Fruit fly (Drosophila melanogaster): Measurements from ENCODE around the gene CG14712.
A peak's percentile ranks its signal among the peaks of the same experiment; 100 is the strongest.

CG14712 gene

dm6 chr3R:11617363-11617762 lies 11.2 kb upstream of the CG14712 start:
- TF ChIP-seq Ssrp (tag; optimal IDR thresholded peaks at IDR 0.05) (peak; percentile 45), twi (tag; optimal IDR thresholded peaks at IDR 0.05) (peak; percentile 24), so (GFP tag; IDR thresholded peaks at IDR 0.05) (no peak), ind (GFP tag; optimal IDR thresholded peaks at IDR 0.05) (peak; percentile 5), chinmo (GFP tag; IDR thresholded peaks at IDR 0.05; ENCODE audit: partially characterized antibody) (no peak), CG5245 (GFP tag; optimal IDR thresholded peaks at IDR 0.05) (peak; percentile 16), CG8924 (tag; optimal IDR thresholded peaks at IDR 0.05) (peak; percentile 46), CG2116 (GFP tag; optimal IDR thresholded peaks at IDR 0.05) (no peak), CG12236 (GFP tag; optimal IDR thresholded peaks at IDR 0.05) (peak; percentile 29), HHEX (GFP tag; optimal IDR thresholded peaks at IDR 0.05) (no peak), fd3F (GFP tag; optimal IDR thresholded peaks at IDR 0.05) (no peak), bcd (GFP tag; optimal IDR thresholded peaks at IDR 0.05) (peak; percentile 17), oc (tag; optimal IDR thresholded peaks at IDR 0.05) (peak; percentile 39), CG12391 (tag; optimal IDR thresholded peaks at IDR 0.05) (peak; percentile 64), zf30C (GFP tag; optimal IDR thresholded peaks at IDR 0.05) (peak; percentile 77), pnt (GFP tag; optimal IDR thresholded peaks at IDR 0.05) (peak; percentile 28), stwl (tag; optimal IDR thresholded peaks at IDR 0.05) (peak; percentile 3), gcm2 (GFP tag; optimal IDR thresholded peaks at IDR 0.05) (no peak), CG10147 (GFP tag; optimal IDR thresholded peaks at IDR 0.05) (no peak), jigr1 (GFP tag; IDR thresholded peaks at IDR 0.05) (no peak), Antp (GFP tag; optimal IDR thresholded peaks at IDR 0.05) (peak; percentile 6), fd102C (GFP tag; optimal IDR thresholded peaks at IDR 0.05) (no peak), CG34224 (GFP tag; IDR thresholded peaks at IDR 0.05; ENCODE audit: partially characterized antibody) (no peak), CG17186 (GFP tag; optimal IDR thresholded peaks at IDR 0.05) (no peak), CG3407 (GFP tag; optimal IDR thresholded peaks at IDR 0.05) (peak; percentile 41), gcm (GFP tag; optimal IDR thresholded peaks at IDR 0.05) (peak; percentile 16), tap (tag; optimal IDR thresholded peaks at IDR 0.05) (peak; percentile 9), CG14441 (GFP tag; IDR thresholded peaks at IDR 0.05) (no peak), Ptx1 (GFP tag; IDR thresholded peaks at IDR 0.05) (0 out of 2 replicates have a peak, but pooled peaks have one; percentile 21), Spps (tag; optimal IDR thresholded peaks at IDR 0.05) (peak; percentile 33), CG10431 (GFP tag; optimal IDR thresholded peaks at IDR 0.05) (peak; percentile 26), NK7.1 (GFP tag; optimal IDR thresholded peaks at IDR 0.05) (no peak), lola (GFP tag; optimal IDR thresholded peaks at IDR 0.05) (peak in 1 of 3 experiments; percentile 81), CG10267 (tag; optimal IDR thresholded peaks at IDR 0.05) (peak; percentile 52), gem (tag; optimal IDR thresholded peaks at IDR 0.05) (peak; percentile 75), Myb (GFP tag; optimal IDR thresholded peaks at IDR 0.05) (no peak), CG6689 (GFP tag; IDR thresholded peaks at IDR 0.05) (peak; percentile 39; the same call in 1 of the 2 replicates), CG32772 (GFP tag; IDR thresholded peaks at IDR 0.05) (no peak), Blimp-1 (GFP tag; optimal IDR thresholded peaks at IDR 0.05) (peak; percentile 72), mld (GFP tag; IDR thresholded peaks at IDR 0.05; ENCODE audit: partially characterized antibody) (no peak), CG7839 (tag; optimal IDR thresholded peaks at IDR 0.05) (peak; percentile 55), CG12744 (GFP tag; optimal IDR thresholded peaks at IDR 0.05) (no peak), unpg (GFP tag; optimal IDR thresholded peaks at IDR 0.05) (peak; percentile 58), usp (GFP tag; optimal IDR thresholded peaks at IDR 0.05) (no peak), onecut (GFP tag; IDR thresholded peaks at IDR 0.05) (0 out of 2 replicates have a peak, but pooled peaks have one; percentile 8), Camta (GFP tag; optimal IDR thresholded peaks at IDR 0.05) (peak; percentile 5), CG15514 (GFP tag; optimal IDR thresholded peaks at IDR 0.05) (no peak), YL-1 (GFP tag; optimal IDR thresholded peaks at IDR 0.05) (no peak), CG33557 (GFP tag; optimal IDR thresholded peaks at IDR 0.05) (peak; percentile 54), PHDP (tag; optimal IDR thresholded peaks at IDR 0.05) (peak; percentile 25)

All from whole organism, embryonic.